Worm (Caenorhabditis elegans): ENCODE measurements around the gene sucl-1.

sucl-1 gene

DNA sequence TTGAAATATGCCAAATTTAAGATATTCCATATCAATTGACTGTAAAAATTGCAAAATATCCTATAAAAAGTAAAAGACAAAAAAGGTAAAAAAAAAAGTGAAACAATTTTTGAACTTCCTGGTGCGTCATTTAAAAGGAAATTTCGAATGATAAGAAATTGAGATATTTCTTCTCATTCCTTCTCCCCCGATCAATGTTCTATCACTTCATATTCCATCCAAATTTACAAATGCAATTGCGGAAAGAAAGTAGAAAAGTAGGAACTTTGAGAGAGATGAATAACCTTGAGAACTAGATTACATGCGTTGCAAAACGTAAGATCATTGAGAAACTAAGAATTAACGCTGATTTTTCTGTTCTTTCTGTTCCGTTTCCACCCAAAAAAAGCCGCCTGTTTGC lies 44.2 kb upstream of the sucl-1 start:
- TF ChIP-seq fos-1 (tag; optimal IDR thresholded peaks at IDR 0.05) (peak; percentile 61), lsy-2 (tag; optimal IDR thresholded peaks at IDR 0.05) (no peak), blmp-1 (tag; optimal IDR thresholded peaks at IDR 0.05; ENCODE audit: insufficient read depth) (peak; percentile 64), mab-5 (tag; optimal IDR thresholded peaks at IDR 0.05) (no peak)

DNA sequence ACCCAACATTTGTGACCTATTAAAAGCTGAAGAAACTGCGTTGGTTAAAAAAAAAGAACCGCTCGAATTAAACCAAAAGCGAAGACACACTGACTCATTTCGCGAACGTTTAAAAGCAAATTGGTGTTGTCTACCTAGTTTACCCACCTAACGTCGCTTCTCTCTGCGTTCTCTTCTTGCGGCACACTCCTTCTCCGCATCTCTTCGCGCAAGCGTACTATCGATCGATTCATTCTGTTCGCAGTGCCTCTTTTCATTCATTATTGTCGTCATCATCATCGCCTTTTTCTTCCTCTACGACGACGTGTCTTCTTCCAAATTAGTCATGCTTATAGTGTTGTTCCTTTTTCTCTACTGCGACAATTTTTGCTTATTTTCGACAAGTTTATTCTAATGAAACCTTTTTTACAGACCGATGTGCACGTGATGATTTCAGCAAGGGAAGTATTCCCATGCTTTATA lies 42.6 kb upstream of the sucl-1 start, which contains the start of gene atrn-1:
atrn-1 (plus strand) TSS at position 412 of the 462 bp plus-strand sequence.
- TF ChIP-seq sma-3 (GFP tag; optimal IDR thresholded peaks at IDR 0.05) (peak; percentile 20), nhr-129 (tag; optimal IDR thresholded peaks at IDR 0.05) (peak; percentile 8), sem-4 (tag; optimal IDR thresholded peaks at IDR 0.05) (peak; percentile 17), nhr-77 (tag; optimal IDR thresholded peaks at IDR 0.05) (no peak), crh-2 (tag; optimal IDR thresholded peaks at IDR 0.05) (peak; percentile 11), C34F6.9 (tag; optimal IDR thresholded peaks at IDR 0.05) (peak; percentile 64), dmd-4 (tag; optimal IDR thresholded peaks at IDR 0.05) (no peak), nhr-23 (tag; optimal IDR thresholded peaks at IDR 0.05) (no peak), ceh-16 (tag; optimal IDR thresholded peaks at IDR 0.05) (no peak), fos-1 (tag; optimal IDR thresholded peaks at IDR 0.05) (peak; percentile 54), egl-27 (tag; optimal IDR thresholded peaks at IDR 0.05) (no peak), sma-9 (GFP tag; optimal IDR thresholded peaks at IDR 0.05) (no peak), sma-9 (tag; optimal IDR thresholded peaks at IDR 0.05) (no peak), zag-1 (tag; optimal IDR thresholded peaks at IDR 0.05) (no peak), nhr-25 (tag; optimal IDR thresholded peaks at IDR 0.05) (no peak), unc-55 (GFP tag; optimal IDR thresholded peaks at IDR 0.05) (peak; percentile 14), ztf-1 (GFP tag; conservative IDR thresholded peaks at IDR 0.05) (no peak), lsy-2 (tag; optimal IDR thresholded peaks at IDR 0.05) (no peak)

DNA sequence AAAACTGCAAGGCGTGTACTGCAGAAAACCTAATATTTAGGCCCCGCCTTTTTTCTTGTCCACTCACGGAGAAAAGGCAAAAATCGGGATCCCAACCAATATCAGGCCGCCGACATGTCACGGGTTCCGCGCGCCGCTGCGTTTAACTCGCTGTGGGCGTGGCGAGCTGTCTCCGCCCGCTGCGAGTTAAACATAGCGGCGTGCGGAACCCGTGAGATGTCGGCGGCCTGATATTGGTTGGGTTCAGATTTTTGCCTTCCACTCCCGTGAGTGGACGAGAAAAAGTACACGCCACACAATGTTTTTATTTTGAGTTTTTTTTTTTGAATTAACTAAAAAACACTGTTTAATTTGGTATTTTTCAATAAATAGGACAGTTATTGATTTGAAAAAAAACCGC lies 38.4 kb upstream of the sucl-1 start:
- TF ChIP-seq unc-39 (tag; optimal IDR thresholded peaks at IDR 0.05) (no peak), snpc-4 (tag; optimal IDR thresholded peaks at IDR 0.05) (peak; percentile 5)

DNA sequence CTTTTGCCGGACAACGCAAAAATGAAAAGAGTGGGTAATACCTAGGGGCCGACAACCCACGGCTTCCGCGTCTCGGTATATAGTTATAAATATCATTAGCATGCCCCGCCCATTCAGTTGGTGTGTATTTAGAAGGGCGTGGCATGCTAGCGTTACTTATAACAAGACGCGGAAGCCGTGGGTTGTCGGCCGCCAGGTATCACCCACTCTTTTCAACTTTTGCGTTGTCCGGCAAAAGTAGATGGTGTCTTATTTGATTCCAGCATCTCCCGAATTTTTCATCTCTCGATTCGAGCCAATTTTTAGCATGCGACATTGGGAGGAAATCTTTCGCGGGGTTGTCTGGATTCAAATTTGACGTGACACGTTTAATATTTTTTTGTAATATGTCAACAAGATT lies 36.0 kb upstream of the sucl-1 start:
- no peak for TF ChIP-seq ama-1 (optimal IDR thresholded peaks at IDR 0.05)
- no peak for TF ChIP-seq lin-39 (tag; optimal IDR thresholded peaks at IDR 0.05)
- TF ChIP-seq nhr-10 (tag; optimal IDR thresholded peaks at IDR 0.05), result no peak
- TF ChIP-seq C34F6.9 (tag; optimal IDR thresholded peaks at IDR 0.05), result no peak
- TF ChIP-seq dmd-4 (tag; optimal IDR thresholded peaks at IDR 0.05), result no peak

DNA sequence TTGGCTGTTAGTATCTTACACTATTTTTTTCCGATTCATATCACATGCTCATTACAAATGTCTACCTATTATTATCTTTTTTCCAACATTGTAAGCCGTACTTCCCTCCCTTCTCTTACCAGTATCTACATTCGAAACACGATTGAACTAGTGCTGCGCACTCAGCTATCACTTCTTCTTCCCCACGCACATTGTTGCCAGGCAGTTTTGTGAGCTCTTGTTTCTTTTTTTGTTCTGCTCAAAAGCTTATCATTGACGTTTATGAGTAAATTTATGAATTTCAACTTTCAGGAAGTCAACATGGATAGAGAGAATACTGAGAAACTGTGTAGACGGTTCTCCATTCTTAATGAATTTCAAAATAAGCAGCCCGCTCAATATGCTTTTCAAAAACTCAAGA lies 32.7 kb upstream of the sucl-1 start, which contains the start of gene F33C8.2:
F33C8.2 (plus strand) TSS at position 301 of the 400 bp plus-strand sequence.
- TF ChIP-seq nhr-25 (tag; optimal IDR thresholded peaks at IDR 0.05) (no peak), zag-1 (tag; optimal IDR thresholded peaks at IDR 0.05) (no peak), C34F6.9 (tag; optimal IDR thresholded peaks at IDR 0.05) (no peak), sma-9 (GFP tag; optimal IDR thresholded peaks at IDR 0.05) (no peak), sma-9 (tag; optimal IDR thresholded peaks at IDR 0.05) (no peak), lin-13 (GFP tag; optimal IDR thresholded peaks at IDR 0.05) (no peak), unc-62 (GFP tag; optimal IDR thresholded peaks at IDR 0.05) (no peak), sma-3 (GFP tag; optimal IDR thresholded peaks at IDR 0.05) (no peak), peb-1 (tag; optimal IDR thresholded peaks at IDR 0.05) (no peak), mab-5 (tag; optimal IDR thresholded peaks at IDR 0.05) (no peak), R02D3.7 (tag; optimal IDR thresholded peaks at IDR 0.05) (no peak), ZK546.5 (tag; optimal IDR thresholded peaks at IDR 0.05) (no peak), lsy-2 (tag; optimal IDR thresholded peaks at IDR 0.05) (no peak), snpc-4 (tag; optimal IDR thresholded peaks at IDR 0.05) (no peak), nhr-21 (tag; optimal IDR thresholded peaks at IDR 0.05) (no peak), F13H6.1 (tag; optimal IDR thresholded peaks at IDR 0.05) (no peak), nhr-6 (tag; optimal IDR thresholded peaks at IDR 0.05) (no peak), lin-39 (tag; optimal IDR thresholded peaks at IDR 0.05) (no peak)

DNA sequence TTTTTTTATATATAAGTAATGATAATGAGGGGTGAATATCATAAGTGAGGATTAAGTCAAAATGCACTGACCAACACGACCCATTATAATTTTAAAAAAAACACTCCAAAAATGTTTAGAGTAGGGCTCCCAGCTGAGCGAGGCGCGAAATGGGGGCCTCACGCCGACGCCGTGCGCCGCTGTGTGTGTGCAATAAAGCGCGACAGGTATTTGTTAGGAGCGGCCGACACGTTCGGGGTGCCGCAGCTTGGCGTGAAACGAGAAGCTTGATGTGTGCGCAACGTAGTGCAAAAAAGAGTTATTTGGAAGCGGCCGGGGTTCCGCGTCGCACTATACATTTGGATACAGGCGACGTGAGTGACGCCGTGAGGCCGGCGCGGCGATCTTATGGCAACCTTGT lies 28.9 kb upstream of the sucl-1 start:
- no peak for TF ChIP-seq snpc-4 (tag; optimal IDR thresholded peaks at IDR 0.05)
- TF ChIP-seq ceh-82 (tag; optimal IDR thresholded peaks at IDR 0.05), result no peak
- TF ChIP-seq nhr-129 (tag; optimal IDR thresholded peaks at IDR 0.05), result no peak
- no peak for TF ChIP-seq gmeb-1 (tag; optimal IDR thresholded peaks at IDR 0.05)
- no peak for TF ChIP-seq nhr-237 (tag; optimal IDR thresholded peaks at IDR 0.05)
- no peak for TF ChIP-seq R02D3.7 (tag; optimal IDR thresholded peaks at IDR 0.05)
- no peak for TF ChIP-seq nhr-23 (tag; optimal IDR thresholded peaks at IDR 0.05)
- TF ChIP-seq mdl-1 (tag; optimal IDR thresholded peaks at IDR 0.05), result no peak
- TF ChIP-seq zag-1 (tag; optimal IDR thresholded peaks at IDR 0.05), result no peak
- no peak for TF ChIP-seq sma-9 (GFP tag; optimal IDR thresholded peaks at IDR 0.05)
- no peak for TF ChIP-seq sma-9 (tag; optimal IDR thresholded peaks at IDR 0.05)
- no peak for TF ChIP-seq alr-1 (tag; optimal IDR thresholded peaks at IDR 0.05)
- TF ChIP-seq ztf-1 (GFP tag; conservative IDR thresholded peaks at IDR 0.05), result no peak
